Fruit fly (Drosophila melanogaster): ENCODE measurements around the gene CG11722.
A peak's percentile ranks its signal among the peaks of the same experiment; 100 is the strongest.

Gene CG11722

dm6 chr3R:10045343-10045742, at the start of gene CG11722, which contains the start of gene mtTFB2 (continued):
- TF ChIP-seq Mad (GFP tag; optimal IDR thresholded peaks at IDR 0.05) = no peak
- TF ChIP-seq CG17568 (GFP tag; optimal IDR thresholded peaks at IDR 0.05) = no peak
- no peak for TF ChIP-seq kay (GFP tag; optimal IDR thresholded peaks at IDR 0.05)
- TF ChIP-seq phol (tag; optimal IDR thresholded peaks at IDR 0.05) = no peak
- TF ChIP-seq CG15011 (GFP tag; optimal IDR thresholded peaks at IDR 0.05) = no peak
- peak; percentile 72 for TF ChIP-seq CG34224 (GFP tag; IDR thresholded peaks at IDR 0.05; ENCODE audit: partially characterized antibody)
- no peak for TF ChIP-seq Dbx (GFP tag; IDR thresholded peaks at IDR 0.05)
- TF ChIP-seq cad (GFP tag; optimal IDR thresholded peaks at IDR 0.05) = no peak
- TF ChIP-seq bowl (GFP tag; IDR thresholded peaks at IDR 0.05) = no peak
- no peak for TF ChIP-seq CG15601 (tag; optimal IDR thresholded peaks at IDR 0.05)
- no peak for TF ChIP-seq tup (GFP tag; optimal IDR thresholded peaks at IDR 0.05)
- no peak for TF ChIP-seq CG11560 (tag; IDR thresholded peaks at IDR 0.05)
- TF ChIP-seq gcm (GFP tag; optimal IDR thresholded peaks at IDR 0.05) = no peak
- TF ChIP-seq CG9215 (GFP tag; IDR thresholded peaks at IDR 0.05) = no peak
- TF ChIP-seq Drgx (GFP tag; IDR thresholded peaks at IDR 0.05) = no peak
- TF ChIP-seq CG2129 (GFP tag; IDR thresholded peaks at IDR 0.05; ENCODE audit: partially characterized antibody) = no peak; the same call in 1 of the 2 replicates
- TF ChIP-seq Atf-2 (GFP tag; optimal IDR thresholded peaks at IDR 0.05) = no peak
- no peak for TF ChIP-seq CG11093 (GFP tag; IDR thresholded peaks at IDR 0.05)
- no peak for TF ChIP-seq danr (GFP tag; IDR thresholded peaks at IDR 0.05)
- 0 out of 3 replicates have a peak, but pooled peaks have one; percentile 13 for TF ChIP-seq hb (GFP tag; IDR thresholded peaks at IDR 0.05; ENCODE audit: partially characterized antibody)
- TF ChIP-seq mld (GFP tag; IDR thresholded peaks at IDR 0.05; ENCODE audit: partially characterized antibody) = no peak
- TF ChIP-seq CG9609 (GFP tag; optimal IDR thresholded peaks at IDR 0.05) = no peak
- TF ChIP-seq Abd-B (GFP tag; optimal IDR thresholded peaks at IDR 0.05) = no peak
- TF ChIP-seq lbe (GFP tag; optimal IDR thresholded peaks at IDR 0.05) = peak; percentile 50
- TF ChIP-seq Dip2 (GFP tag; IDR thresholded peaks at IDR 0.05) = no peak
- no peak for TF ChIP-seq z (GFP tag; IDR thresholded peaks at IDR 0.05)
- no peak for TF ChIP-seq bab2 (GFP tag; optimal IDR thresholded peaks at IDR 0.05)
- peak; percentile 2 for TF ChIP-seq gfzf (GFP tag; optimal IDR thresholded peaks at IDR 0.05)
- no peak for TF ChIP-seq Hr78 (GFP tag; optimal IDR thresholded peaks at IDR 0.05)
- TF ChIP-seq NC2α (GFP tag; optimal IDR thresholded peaks at IDR 0.05) = no peak
- TF ChIP-seq CG12391 (tag; optimal IDR thresholded peaks at IDR 0.05) = no peak
- TF ChIP-seq B-H2 (GFP tag; optimal IDR thresholded peaks at IDR 0.05) = no peak
- peak; percentile 18; the same call in 1 of the 2 replicates for TF ChIP-seq chm (GFP tag; IDR thresholded peaks at IDR 0.05)
- TF ChIP-seq CG3281 (GFP tag; optimal IDR thresholded peaks at IDR 0.05) = no peak
- no peak for TF ChIP-seq CG7357 (GFP tag; IDR thresholded peaks at IDR 0.05)
- TF ChIP-seq HLH54F (GFP tag; optimal IDR thresholded peaks at IDR 0.05) = no peak
- TF ChIP-seq Scr (GFP tag; IDR thresholded peaks at IDR 0.05; ENCODE audit: partially characterized antibody) = peak; percentile 52
- TF ChIP-seq disco-r (GFP tag; optimal IDR thresholded peaks at IDR 0.05) = no peak
- peak; percentile 48; the same call in 1 of the 2 replicates for TF ChIP-seq nerfin-2 (GFP tag; IDR thresholded peaks at IDR 0.05; ENCODE audit: partially characterized antibody)
- no peak for TF ChIP-seq CG18599 (GFP tag; optimal IDR thresholded peaks at IDR 0.05)
- TF ChIP-seq tio (GFP tag; optimal IDR thresholded peaks at IDR 0.05) = no peak
- TF ChIP-seq Hr51 (GFP tag; optimal IDR thresholded peaks at IDR 0.05) = no peak
- TF ChIP-seq kni (GFP tag; optimal IDR thresholded peaks at IDR 0.05) = no peak
- no peak for TF ChIP-seq Antp (GFP tag; optimal IDR thresholded peaks at IDR 0.05)
- TF ChIP-seq fd96Cb (tag; optimal IDR thresholded peaks at IDR 0.05) = no peak
- no peak for TF ChIP-seq nau (GFP tag; optimal IDR thresholded peaks at IDR 0.05)
- no peak for TF ChIP-seq Hmr (GFP tag; optimal IDR thresholded peaks at IDR 0.05)
- no peak for TF ChIP-seq salm (tag; optimal IDR thresholded peaks at IDR 0.05)
- TF ChIP-seq CG14441 (GFP tag; IDR thresholded peaks at IDR 0.05) = no peak
- TF ChIP-seq knrl (GFP tag; IDR thresholded peaks at IDR 0.05; ENCODE audit: partially characterized antibody) = no peak

Data from whole organism, embryonic.